Worm (Caenorhabditis elegans): ENCODE data around the gene srlf-32.

DNA sequence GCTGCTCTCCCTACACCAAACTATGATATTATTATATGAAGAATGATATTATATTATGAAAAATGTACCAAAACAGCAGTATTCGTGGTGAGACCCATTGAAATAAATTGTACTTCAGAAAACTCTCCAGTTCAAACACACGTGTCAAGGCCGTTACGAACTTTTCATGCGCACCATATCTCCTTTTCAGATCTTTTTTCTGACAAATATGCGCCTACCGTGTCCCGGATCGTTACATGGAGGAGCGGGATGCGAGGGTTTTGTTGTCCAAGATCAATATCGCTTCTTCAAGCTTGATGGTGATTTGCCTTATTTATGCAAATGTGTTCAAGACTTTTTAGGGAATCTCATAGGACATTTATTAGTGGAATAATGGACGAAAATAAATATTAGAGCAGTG is 22.1 kb upstream of the srlf-32 start:
- TF ChIP-seq him-1 (tag; optimal IDR thresholded peaks at IDR 0.05) (no peak), dao-5 (tag; optimal IDR thresholded peaks at IDR 0.05) (no peak), W03F9.2 (tag; optimal IDR thresholded peaks at IDR 0.05) (no peak)

All from whole organism, L4/young adult.